Worm (Caenorhabditis elegans): ENCODE measurements around the gene R09A8.2.

R09A8.2 gene

ce11 chrX:12589503-12589902 is 29.8 kb upstream of the R09A8.2 start:
- TF ChIP-seq nhr-2 (tag; optimal IDR thresholded peaks at IDR 0.05), result no peak
- no peak for TF ChIP-seq lsy-2 (tag; optimal IDR thresholded peaks at IDR 0.05)
- no peak for TF ChIP-seq pha-4 (tag; optimal IDR thresholded peaks at IDR 0.05)
- no peak for TF ChIP-seq nhr-12 (tag; optimal IDR thresholded peaks at IDR 0.05)
- no peak for TF ChIP-seq tbx-8 (GFP tag; optimal IDR thresholded peaks at IDR 0.05)
- TF ChIP-seq nhr-28 (tag; optimal IDR thresholded peaks at IDR 0.05), result no peak
- TF ChIP-seq mab-5 (tag; optimal IDR thresholded peaks at IDR 0.05), result no peak
- TF ChIP-seq zip-8 (tag; optimal IDR thresholded peaks at IDR 0.05), result no peak
- no peak for TF ChIP-seq snpc-4 (tag; optimal IDR thresholded peaks at IDR 0.05)

DNA sequence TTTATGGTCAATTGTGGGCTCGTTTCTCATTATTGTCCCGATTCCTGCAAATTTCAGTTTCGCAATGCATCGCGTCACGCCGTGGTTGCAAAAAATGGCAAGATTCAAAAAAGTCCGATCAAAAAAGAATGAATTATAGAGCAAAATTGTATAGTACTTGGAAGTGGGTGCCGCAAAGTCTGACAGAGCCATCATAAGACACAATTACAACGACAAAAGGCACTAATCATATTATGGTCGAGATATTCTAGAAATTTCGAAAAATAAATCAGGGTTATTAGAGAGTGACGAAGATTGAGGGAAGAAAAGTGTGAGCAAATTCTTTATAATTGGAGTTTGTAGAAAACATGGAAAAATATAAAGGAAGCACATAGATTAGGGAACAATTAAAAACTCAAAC is 24.0 kb upstream of the R09A8.2 start:
- TF ChIP-seq flh-1 (GFP tag; optimal IDR thresholded peaks at IDR 0.05) (no peak), pha-4 (tag; optimal IDR thresholded peaks at IDR 0.05) (no peak), sptf-1 (tag; optimal IDR thresholded peaks at IDR 0.05) (no peak), mls-2 (tag; optimal IDR thresholded peaks at IDR 0.05) (no peak), elt-1 (tag; optimal IDR thresholded peaks at IDR 0.05; ENCODE audit: borderline replicate concordance, insufficient read depth) (no peak), ceh-43 (GFP tag; optimal IDR thresholded peaks at IDR 0.05) (no peak), ceh-83 (GFP tag; optimal IDR thresholded peaks at IDR 0.05) (no peak), cnd-1 (tag; optimal IDR thresholded peaks at IDR 0.05) (no peak), unc-120 (tag; optimal IDR thresholded peaks at IDR 0.05; ENCODE audit: poor library complexity, severe bottlenecking) (no peak), zip-8 (tag; optimal IDR thresholded peaks at IDR 0.05) (no peak), lin-13 (tag; optimal IDR thresholded peaks at IDR 0.05) (no peak), ceh-39 (tag; optimal IDR thresholded peaks at IDR 0.05) (no peak), nhr-76 (tag; optimal IDR thresholded peaks at IDR 0.05) (no peak), nhr-28 (tag; optimal IDR thresholded peaks at IDR 0.05) (no peak), ztf-11 (tag; optimal IDR thresholded peaks at IDR 0.05) (no peak), mep-1 (tag; optimal IDR thresholded peaks at IDR 0.05) (no peak)

DNA sequence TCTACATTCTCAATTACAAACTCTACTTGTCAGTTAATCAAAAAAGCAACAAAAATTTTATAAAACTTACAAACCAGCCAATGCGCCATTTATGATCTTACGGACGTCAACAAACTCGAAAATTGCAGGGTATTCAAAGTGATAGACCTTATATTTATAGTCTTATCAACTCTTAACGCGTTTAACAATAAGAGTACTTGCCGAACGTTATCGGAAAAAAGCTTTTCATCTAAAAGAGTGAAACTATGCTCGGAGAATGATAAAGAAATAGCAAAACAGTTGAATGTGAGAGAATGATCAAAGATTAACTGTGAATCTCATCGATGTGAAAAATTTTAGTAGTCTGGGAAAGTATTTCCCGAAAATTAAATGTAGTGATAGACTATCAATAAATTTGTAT is 23.3 kb upstream of the R09A8.2 start:
- TF ChIP-seq nhr-237 (tag; optimal IDR thresholded peaks at IDR 0.05), result no peak
- no peak for TF ChIP-seq hlh-1 (tag; optimal IDR thresholded peaks at IDR 0.05)
- no peak for TF ChIP-seq ham-2 (GFP tag; optimal IDR thresholded peaks at IDR 0.05)
- TF ChIP-seq nhr-28 (tag; optimal IDR thresholded peaks at IDR 0.05), result no peak
- TF ChIP-seq elt-3 (tag; optimal IDR thresholded peaks at IDR 0.05), result no peak
- no peak for TF ChIP-seq sptf-1 (tag; optimal IDR thresholded peaks at IDR 0.05)
- no peak for TF ChIP-seq nhr-76 (tag; optimal IDR thresholded peaks at IDR 0.05)
- TF ChIP-seq mls-2 (tag; optimal IDR thresholded peaks at IDR 0.05), result no peak
- no peak for TF ChIP-seq mep-1 (tag; optimal IDR thresholded peaks at IDR 0.05)
- no peak for TF ChIP-seq unc-39 (tag; optimal IDR thresholded peaks at IDR 0.05)
- TF ChIP-seq lin-13 (tag; optimal IDR thresholded peaks at IDR 0.05), result no peak
- TF ChIP-seq ceh-43 (GFP tag; optimal IDR thresholded peaks at IDR 0.05), result no peak
- no peak for TF ChIP-seq nhr-12 (tag; optimal IDR thresholded peaks at IDR 0.05)
- TF ChIP-seq lin-32 (GFP tag; optimal IDR thresholded peaks at IDR 0.05), result no peak

DNA sequence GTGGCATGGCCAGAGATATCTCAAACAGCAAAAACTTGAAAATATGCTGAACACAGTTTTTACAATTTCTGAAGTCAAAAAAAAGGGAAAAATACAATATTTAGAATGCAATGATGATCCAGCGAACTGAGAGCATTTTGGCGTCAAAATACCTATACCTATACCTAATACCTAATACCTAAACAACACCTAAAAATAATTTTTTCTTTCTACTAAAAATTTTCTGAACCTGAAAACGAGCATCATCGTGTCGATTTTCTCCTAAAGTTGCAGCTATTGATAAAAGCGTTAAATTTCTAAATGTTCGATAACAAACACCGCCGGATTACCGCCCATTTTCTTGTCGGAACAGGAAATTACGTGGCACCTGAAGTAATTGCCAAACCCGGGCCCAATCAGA is 22.4 kb upstream of the R09A8.2 start, which contains the start of gene T24D5.4:
Gene T24D5.4, plus strand, starts transcription at position 301 of the 400 bp plus-strand sequence.
- no peak for TF ChIP-seq blmp-1 (tag; optimal IDR thresholded peaks at IDR 0.05)
- TF ChIP-seq lsy-2 (tag; optimal IDR thresholded peaks at IDR 0.05), result no peak
- no peak for TF ChIP-seq ztf-11 (tag; optimal IDR thresholded peaks at IDR 0.05)
- TF ChIP-seq nhr-12 (tag; optimal IDR thresholded peaks at IDR 0.05), result no peak
- TF ChIP-seq nhr-76 (tag; optimal IDR thresholded peaks at IDR 0.05), result no peak
- no peak for TF ChIP-seq lin-32 (GFP tag; optimal IDR thresholded peaks at IDR 0.05)
- no peak for TF ChIP-seq pha-4 (tag; optimal IDR thresholded peaks at IDR 0.05)
- no peak for TF ChIP-seq tbx-8 (GFP tag; optimal IDR thresholded peaks at IDR 0.05)
- TF ChIP-seq zip-8 (tag; optimal IDR thresholded peaks at IDR 0.05), result no peak
- TF ChIP-seq ces-1 (GFP tag; optimal IDR thresholded peaks at IDR 0.05), result no peak

DNA sequence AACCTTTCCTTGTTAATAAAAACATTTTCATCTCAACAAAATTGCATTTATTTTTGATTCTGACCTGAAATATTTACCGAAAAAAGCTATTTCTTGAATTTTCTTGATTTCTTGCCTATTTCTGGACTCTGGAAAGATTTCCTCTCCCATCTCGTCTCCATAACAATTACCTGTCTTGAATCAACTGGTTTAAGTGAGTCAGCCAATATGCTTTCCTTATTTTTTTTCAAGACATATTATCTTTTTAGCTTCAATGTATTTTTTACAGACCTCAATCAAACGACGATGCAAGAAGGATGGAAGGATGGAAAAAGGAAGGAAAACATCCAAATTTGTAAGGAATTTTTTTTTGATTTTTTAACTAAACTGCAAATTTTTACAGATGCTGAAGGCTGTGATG is 16.7 kb upstream of the R09A8.2 start:
- TF ChIP-seq ham-2 (GFP tag; optimal IDR thresholded peaks at IDR 0.05) (no peak), lin-32 (GFP tag; optimal IDR thresholded peaks at IDR 0.05) (no peak), ztf-11 (tag; optimal IDR thresholded peaks at IDR 0.05) (no peak), flh-1 (GFP tag; optimal IDR thresholded peaks at IDR 0.05) (no peak), M03D4.4 (tag; optimal IDR thresholded peaks at IDR 0.05) (no peak), lsy-2 (tag; optimal IDR thresholded peaks at IDR 0.05) (no peak)
